Worm (Caenorhabditis elegans): ENCODE results near the gene msp-57.
A peak's percentile ranks its signal among the peaks of the same experiment; 100 is the strongest.

msp-57 gene

DNA sequence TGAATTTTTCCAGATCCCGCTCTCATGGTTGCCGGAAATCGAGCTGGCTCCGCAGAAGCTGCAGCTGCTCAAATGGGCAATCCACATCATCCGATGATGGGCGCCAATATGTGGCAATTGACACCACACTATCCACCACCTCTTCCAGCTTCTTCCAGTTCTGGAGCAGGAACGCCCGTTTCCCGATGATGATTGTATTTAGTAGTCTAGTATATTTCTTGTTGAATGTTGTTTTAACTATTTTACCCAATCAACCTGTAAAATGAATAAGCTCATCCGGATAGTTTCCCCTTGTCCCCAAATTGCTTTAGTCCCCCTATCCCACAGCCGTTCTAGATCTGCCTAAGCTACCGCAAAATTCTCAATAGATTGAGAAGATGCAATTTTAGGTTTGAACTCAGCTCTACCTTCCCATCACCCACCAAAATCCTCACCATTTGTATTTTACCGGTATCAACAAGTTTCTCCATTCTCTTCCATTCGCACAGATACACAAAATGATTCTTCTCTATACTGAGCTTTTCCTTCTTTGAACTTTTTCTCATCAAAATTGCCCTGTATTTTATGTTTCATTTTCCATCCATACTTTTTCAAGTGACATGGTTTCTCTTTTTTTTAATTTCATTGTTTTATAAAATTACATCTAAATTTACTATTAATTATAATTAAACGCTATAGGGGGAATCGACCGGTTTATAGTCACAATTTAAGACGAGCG lies 24.0 kb downstream of the msp-57 start:
- TF ChIP-seq zip-8 (tag; optimal IDR thresholded peaks at IDR 0.05) = no peak
- TF ChIP-seq pha-4 (tag; optimal IDR thresholded peaks at IDR 0.05) = no peak
- no peak for TF ChIP-seq lin-32 (GFP tag; optimal IDR thresholded peaks at IDR 0.05)
- no peak for TF ChIP-seq tbx-8 (GFP tag; optimal IDR thresholded peaks at IDR 0.05)

DNA sequence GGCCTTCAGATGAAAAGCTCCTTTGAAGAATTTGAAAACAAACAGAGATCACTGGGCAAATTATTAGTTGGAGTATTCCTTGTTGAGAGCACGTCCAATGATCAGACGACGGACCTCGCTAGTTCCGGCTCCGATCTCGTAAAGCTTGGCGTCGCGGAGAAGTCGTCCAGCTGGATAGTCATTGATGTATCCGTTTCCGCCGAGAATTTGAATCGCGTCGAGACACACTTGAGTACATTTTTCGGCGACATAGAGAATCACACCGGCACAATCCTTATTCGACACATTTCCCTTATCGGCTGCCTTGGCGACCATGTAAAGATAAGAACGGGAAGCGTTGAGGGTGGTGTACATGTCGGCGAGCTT lies 24.6 kb downstream of the msp-57 start:
- TF ChIP-seq tbx-8 (GFP tag; optimal IDR thresholded peaks at IDR 0.05) (no peak), sem-2 (GFP tag; optimal IDR thresholded peaks at IDR 0.05) (no peak), snpc-4 (tag; optimal IDR thresholded peaks at IDR 0.05) (no peak), ham-2 (GFP tag; optimal IDR thresholded peaks at IDR 0.05) (no peak), unc-120 (tag; optimal IDR thresholded peaks at IDR 0.05; ENCODE audit: poor library complexity, severe bottlenecking) (no peak), cnd-1 (tag; optimal IDR thresholded peaks at IDR 0.05) (no peak), ceh-83 (GFP tag; optimal IDR thresholded peaks at IDR 0.05) (no peak), elt-3 (tag; optimal IDR thresholded peaks at IDR 0.05) (no peak), nhr-12 (tag; optimal IDR thresholded peaks at IDR 0.05) (no peak), mls-2 (tag; optimal IDR thresholded peaks at IDR 0.05) (no peak)

DNA sequence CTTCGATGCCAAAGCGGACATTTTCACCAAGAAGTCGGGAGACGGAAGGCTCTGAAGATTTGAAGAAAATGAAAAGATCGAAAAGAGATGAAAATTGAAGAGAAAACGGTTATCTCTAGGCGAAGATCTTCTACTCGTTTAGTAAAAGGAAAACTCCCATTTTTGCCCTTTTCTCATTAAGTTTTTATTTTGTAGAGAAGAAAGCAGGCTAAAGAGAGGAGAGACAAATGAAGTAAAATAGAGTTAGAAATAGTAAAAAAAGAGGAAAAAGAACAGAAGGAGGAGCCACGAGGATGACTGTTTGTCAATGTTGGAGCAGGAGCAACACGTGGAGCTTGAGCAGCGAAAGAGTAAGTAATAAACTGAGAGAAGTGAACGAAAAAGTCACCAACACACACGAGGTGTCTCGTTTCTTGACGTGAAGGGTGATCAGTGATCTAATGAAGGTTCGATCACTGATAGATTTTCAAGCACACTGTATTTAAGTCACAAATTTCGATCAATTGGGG lies 26.5 kb downstream of the msp-57 start, which contains the start of gene ivd-1:
Gene ivd-1 (minus strand): TSS at position 51 of the 509 bp plus-strand sequence.
- no peak for TF ChIP-seq snpc-4 (tag; optimal IDR thresholded peaks at IDR 0.05)
- no peak for TF ChIP-seq nhr-28 (tag; optimal IDR thresholded peaks at IDR 0.05)
- no peak for TF ChIP-seq pha-4 (tag; optimal IDR thresholded peaks at IDR 0.05)
- TF ChIP-seq nhr-76 (tag; optimal IDR thresholded peaks at IDR 0.05) = no peak
- TF ChIP-seq unc-120 (tag; optimal IDR thresholded peaks at IDR 0.05; ENCODE audit: poor library complexity, severe bottlenecking) = no peak
- TF ChIP-seq mep-1 (tag; optimal IDR thresholded peaks at IDR 0.05) = no peak
- no peak for TF ChIP-seq drap-1 (GFP tag; optimal IDR thresholded peaks at IDR 0.05)

- TF ChIP-seq lsy-2 (tag; optimal IDR thresholded peaks at IDR 0.05) = peak; percentile 76
- TF ChIP-seq ces-1 (GFP tag; optimal IDR thresholded peaks at IDR 0.05) = peak; percentile 12
These were observed 27.6 kb downstream of the msp-57 start for ce11 chrIV:5089795-5090528.

- TF ChIP-seq ceh-83 (GFP tag; optimal IDR thresholded peaks at IDR 0.05) = no peak
- TF ChIP-seq nhr-76 (tag; optimal IDR thresholded peaks at IDR 0.05) = no peak
- TF ChIP-seq flh-1 (GFP tag; optimal IDR thresholded peaks at IDR 0.05) = no peak
- TF ChIP-seq blmp-1 (tag; optimal IDR thresholded peaks at IDR 0.05) = no peak
- no peak for TF ChIP-seq mab-5 (tag; optimal IDR thresholded peaks at IDR 0.05)
- TF ChIP-seq unc-120 (tag; optimal IDR thresholded peaks at IDR 0.05; ENCODE audit: poor library complexity, severe bottlenecking) = no peak
- TF ChIP-seq pha-4 (tag; optimal IDR thresholded peaks at IDR 0.05) = peak; percentile 1
- TF ChIP-seq nhr-2 (tag; optimal IDR thresholded peaks at IDR 0.05) = no peak
- no peak for TF ChIP-seq sem-2 (GFP tag; optimal IDR thresholded peaks at IDR 0.05)
- no peak for TF ChIP-seq nhr-12 (tag; optimal IDR thresholded peaks at IDR 0.05)
- peak; percentile 52 for TF ChIP-seq ceh-43 (GFP tag; optimal IDR thresholded peaks at IDR 0.05)
- no peak for TF ChIP-seq ham-2 (GFP tag; optimal IDR thresholded peaks at IDR 0.05)
- no peak for TF ChIP-seq unc-62 (GFP tag; optimal IDR thresholded peaks at IDR 0.05)
- TF ChIP-seq nhr-237 (tag; optimal IDR thresholded peaks at IDR 0.05) = no peak
- peak; percentile 59 for TF ChIP-seq ceh-39 (tag; optimal IDR thresholded peaks at IDR 0.05)
- TF ChIP-seq nhr-28 (tag; optimal IDR thresholded peaks at IDR 0.05) = no peak
- TF ChIP-seq elt-1 (tag; optimal IDR thresholded peaks at IDR 0.05; ENCODE audit: borderline replicate concordance, insufficient read depth) = no peak
- TF ChIP-seq lsy-2 (tag; optimal IDR thresholded peaks at IDR 0.05) = peak; percentile 97
- TF ChIP-seq ces-1 (GFP tag; optimal IDR thresholded peaks at IDR 0.05) = peak; percentile 92
- no peak for TF ChIP-seq sptf-1 (tag; optimal IDR thresholded peaks at IDR 0.05)
- no peak for TF ChIP-seq cnd-1 (tag; optimal IDR thresholded peaks at IDR 0.05)
- no peak for TF ChIP-seq elt-3 (tag; optimal IDR thresholded peaks at IDR 0.05)
- no peak for TF ChIP-seq mls-2 (tag; optimal IDR thresholded peaks at IDR 0.05)
- TF ChIP-seq hlh-1 (tag; optimal IDR thresholded peaks at IDR 0.05) = no peak
- TF ChIP-seq unc-39 (tag; optimal IDR thresholded peaks at IDR 0.05) = no peak
- peak; percentile 27 for TF ChIP-seq ztf-11 (tag; optimal IDR thresholded peaks at IDR 0.05)
- no peak for TF ChIP-seq mep-1 (tag; optimal IDR thresholded peaks at IDR 0.05)
These were observed 28.8 kb downstream of the msp-57 start, which contains the start of the genes snpn-1 and C02B10.4 for ce11 chrIV:5090993-5091793. Gene snpn-1 (minus strand): TSS chrIV:5091043. Gene C02B10.4 (plus strand): TSS chrIV:5091586.

Measured in whole organism, mixed stage, embryonic.